Worm (Caenorhabditis elegans) whole organism, young adult: Measurements from ENCODE around the gene C16C8.22.

Source experiments
- F39B2.1 ChIP-seq: fragments of 200-800 bp; sonication (Bioruptor generic); IDR thresholded peaks from 2 replicates; pipeline ENCODE4 v1.3.6; 2022; ENCODE audit warnings: missing genetic modification reagents, missing genetic modification characterization, missing compliant biosample characterization
- T07F8.4 ChIP-seq: sonication (generic microtip); optimal IDR thresholded peaks from 2 replicates; lab custom pipeline; 2016; ENCODE audit warnings: mild to moderate bottlenecking, missing genetic modification characterization, moderate library complexity, missing compliant biosample characterization
- chd-7 ChIP-seq: sonication (generic microtip); optimal IDR thresholded peaks from 2 replicates; lab custom pipeline; 2016; ENCODE audit warnings: mild to moderate bottlenecking, missing genetic modification characterization, moderate library complexity, missing compliant biosample characterization
- madf-8 ChIP-seq: fragments of 200-800 bp; sonication (Bioruptor generic); conservative IDR thresholded peaks from 2 replicates; pipeline ENCODE4 v1.3.6; 2022; ENCODE audit warnings: missing genetic modification reagents, missing genetic modification characterization, missing compliant biosample characterization
- nhr-179 ChIP-seq: sonication (generic microtip); optimal IDR thresholded peaks from 2 replicates; lab custom pipeline; 2016; ENCODE audit warnings: mild to moderate bottlenecking, missing genetic modification characterization, missing compliant biosample characterization
- nhr-27 ChIP-seq: fragments of 200-800 bp; sonication (Bioruptor generic); optimal IDR thresholded peaks from 2 replicates; lab custom pipeline; 2018; ENCODE audit warnings: mild to moderate bottlenecking, missing genetic modification characterization, moderate library complexity, missing compliant biosample characterization
- rpc-1 ChIP-seq, 2 experiments: fragments of 150-350 bp in 1 of 2; sonication (generic microtip) in 1 of 2; optimal IDR thresholded peaks; 2 replicates each; lab custom pipeline; 2014 to 2018; ENCODE audit warnings: missing biosample characterization in 1 of 2, missing genetic modification characterization in 1 of 2, missing genetic modification reagents in 1 of 2, missing genotype in 1 of 2
- snpc-3.4 ChIP-seq: sonication (generic microtip); optimal IDR thresholded peaks from 2 replicates; lab custom pipeline; 2017; ENCODE audit warnings: missing genetic modification characterization, mild to moderate bottlenecking, missing compliant biosample characterization, antibody characterized with exemption, moderate library complexity, missing genotype, missing genetic modification reagents
- snpc-4 ChIP-seq, 5 experiments: fragments of 150-350 bp in 1 of 5; sonication (generic microtip) in 4 of 5; optimal IDR thresholded peaks; 2 replicates each; lab custom pipeline; 2014 to 2018; ENCODE audit warnings: missing genetic modification characterization in 5 of 5, missing biosample characterization in 3 of 5, antibody characterized with exemption in 2 of 5, mild to moderate bottlenecking in 2 of 5, missing compliant biosample characterization in 2 of 5, missing genotype in 2 of 5, moderate library complexity in 2 of 5, missing genetic modification reagents in 1 of 5
- somi-1 ChIP-seq: fragments of 200-800 bp; sonication (Bioruptor generic); optimal IDR thresholded peaks from 2 replicates; lab custom pipeline; 2018; ENCODE audit warnings: mild to moderate bottlenecking, missing genetic modification characterization, missing compliant biosample characterization
- xnd-1 ChIP-seq: sonication (generic microtip); optimal IDR thresholded peaks from 2 replicates; lab custom pipeline; 2016; ENCODE audit warnings: missing genotype, missing genetic modification reagents, missing genetic modification characterization, missing compliant biosample characterization

DNA sequence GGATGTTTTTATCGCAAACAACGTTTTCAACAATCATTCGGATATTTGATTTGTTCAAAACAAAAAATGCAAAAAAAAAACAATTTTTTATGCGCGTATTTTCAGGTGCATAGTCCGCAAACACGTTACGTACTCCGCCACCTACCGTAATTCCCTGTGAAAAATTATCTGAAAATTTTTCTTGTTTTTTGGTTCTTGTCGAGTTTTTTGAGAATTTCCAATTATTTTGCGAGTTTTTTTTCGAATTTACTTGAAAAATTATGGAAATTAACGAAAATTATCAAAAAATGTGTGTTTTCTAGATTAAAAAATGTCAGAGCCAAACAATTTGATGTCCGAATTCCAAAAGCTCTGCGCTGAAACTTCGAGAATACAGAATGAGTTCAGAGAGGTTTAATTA is 9.4 kb upstream of the C16C8.22 start, which contains the start of gene C16C8.12:
- TF ChIP-seq somi-1 (GFP tag; lab: Kevin White, UChicago) (no peak), chd-7 (tag; lab: Kevin White, UChicago) (no peak), T07F8.4 (tag; lab: Kevin White, UChicago) (no peak), nhr-27 (tag; lab: Kevin White, UChicago) (no peak), snpc-3.4 (tag; lab: Kevin White, UChicago) (no peak), snpc-4 (GFP tag; optimal IDR thresholded peaks at IDR 0.05; lab: Kevin White, UChicago) (no peak), snpc-4 (tag; optimal IDR thresholded peaks at IDR 0.05; lab: Kevin White, UChicago) (no peak), F39B2.1 (GFP tag; lab: Robert Waterston, UW) (no peak), madf-8 (GFP tag; lab: Robert Waterston, UW) (no peak), nhr-179 (no peak), rpc-1 (optimal IDR thresholded peaks at IDR 0.05; lab: Kevin White, UChicago) (no peak), rpc-1 (tag; optimal IDR thresholded peaks at IDR 0.05; lab: Kevin White, UChicago) (no peak), xnd-1 (tag; lab: Kevin White, UChicago) (no peak)
